Worm (Caenorhabditis elegans) whole organism, L4/young adult: ENCODE results near the gene sru-23.

ENCODE experiments used
- W03F9.2 ChIP-seq: fragments of 150-350 bp; optimal IDR thresholded peaks from 2 replicates; lab custom pipeline; 2014; ENCODE audit warnings: missing biosample characterization, missing genetic modification characterization
- dao-5 ChIP-seq: sonication (generic microtip); optimal IDR thresholded peaks from 2 replicates; lab custom pipeline; 2016; ENCODE audit warnings: missing genotype, missing genetic modification characterization, moderate library complexity, missing compliant biosample characterization
- him-1 ChIP-seq: sonication (generic microtip); optimal IDR thresholded peaks from 2 replicates; lab custom pipeline; 2016; ENCODE audit warnings: missing genotype, missing genetic modification reagents, missing genetic modification characterization, missing compliant biosample characterization

sru-23 gene

ce11 chrV:15975845-15976244 is 3.5 kb upstream of the sru-23 start, which contains the start of gene clec-232:
clec-232 (plus strand) TSS chrV:15976145.
- TF ChIP-seq dao-5 (tag; lab: Kevin White, UChicago) (no peak), him-1 (tag; lab: Kevin White, UChicago) (no peak), W03F9.2 (tag; lab: Kevin White, UChicago) (no peak)

ce11 chrV:15974836-15975235 is 2.5 kb upstream of the sru-23 start, which contains the start of gene sru-22:
sru-22 (minus strand) TSS chrV:15974936.
- TF ChIP-seq him-1 (tag; lab: Kevin White, UChicago) = no peak

ce11 chrV:15970820-15971219 is 1.6 kb downstream of the sru-23 start:
- no peak for TF ChIP-seq him-1 (tag; lab: Kevin White, UChicago)
- no peak for TF ChIP-seq W03F9.2 (tag; lab: Kevin White, UChicago)
- no peak for TF ChIP-seq dao-5 (tag; lab: Kevin White, UChicago)

ce11 chrV:15969653-15970052 is 2.7 kb downstream of the sru-23 start, which contains the start of gene F36G9.7:
F36G9.7 (minus strand) TSS chrV:15969753.
- TF ChIP-seq him-1 (tag; lab: Kevin White, UChicago) (no peak), dao-5 (tag; lab: Kevin White, UChicago) (no peak), W03F9.2 (tag; lab: Kevin White, UChicago) (no peak)

ce11 chrV:15967542-15967941 is 4.8 kb downstream of the sru-23 start, which contains the start of gene sri-1:
sri-1 (minus strand) TSS chrV:15967642.
- TF ChIP-seq dao-5 (tag; lab: Kevin White, UChicago) (no peak), him-1 (tag; lab: Kevin White, UChicago) (no peak), W03F9.2 (tag; lab: Kevin White, UChicago) (no peak)

- TF ChIP-seq W03F9.2 (tag; lab: Kevin White, UChicago) (no peak), him-1 (tag; lab: Kevin White, UChicago) (no peak), dao-5 (tag; lab: Kevin White, UChicago) (no peak)
These were observed 7.3 kb downstream of the sru-23 start, which contains the start of gene sri-2 for ce11 chrV:15965114-15965513. sri-2 (minus strand) TSS chrV:15965214.

ce11 chrV:15959456-15959855 is 12.9 kb downstream of the sru-23 start:
- TF ChIP-seq W03F9.2 (tag; lab: Kevin White, UChicago) (no peak), him-1 (tag; lab: Kevin White, UChicago) (no peak), dao-5 (tag; lab: Kevin White, UChicago) (no peak)

- TF ChIP-seq W03F9.2 (tag; lab: Kevin White, UChicago) = no peak
- no peak for TF ChIP-seq him-1 (tag; lab: Kevin White, UChicago)
- no peak for TF ChIP-seq dao-5 (tag; lab: Kevin White, UChicago)
These were observed 15.3 kb downstream of the sru-23 start, which contains the start of gene F36G9.3 for ce11 chrV:15957098-15957497. F36G9.3 (plus strand) TSS chrV:15957398.

- TF ChIP-seq W03F9.2 (tag; lab: Kevin White, UChicago) (no peak), dao-5 (tag; lab: Kevin White, UChicago) (no peak), him-1 (tag; lab: Kevin White, UChicago) (no peak)
These were observed 16.9 kb downstream of the sru-23 start, which contains the start of gene srh-186 for ce11 chrV:15955497-15955896. srh-186 (plus strand) TSS chrV:15955797.

- TF ChIP-seq him-1 (tag; lab: Kevin White, UChicago) (no peak), W03F9.2 (tag; lab: Kevin White, UChicago) (no peak), dao-5 (tag; lab: Kevin White, UChicago) (no peak)
These were observed 17.5 kb downstream of the sru-23 start, which contains the start of gene srw-57 for ce11 chrV:15954932-15955331. srw-57 (minus strand) TSS chrV:15955032.

ce11 chrV:15952762-15953161 is 19.6 kb downstream of the sru-23 start, which contains the start of gene srw-56:
srw-56 (minus strand) TSS chrV:15952862.
- TF ChIP-seq him-1 (tag; lab: Kevin White, UChicago) (no peak), dao-5 (tag; lab: Kevin White, UChicago) (no peak), W03F9.2 (tag; lab: Kevin White, UChicago) (no peak)

- TF ChIP-seq him-1 (tag; lab: Kevin White, UChicago) = no peak
- TF ChIP-seq dao-5 (tag; lab: Kevin White, UChicago) = no peak
- TF ChIP-seq W03F9.2 (tag; lab: Kevin White, UChicago) = no peak
These were observed 21.5 kb downstream of the sru-23 start, which contains the start of gene srw-59 for ce11 chrV:15950903-15951302. srw-59 (minus strand) TSS chrV:15951003.

ce11 chrV:15943125-15943524 is 29.3 kb downstream of the sru-23 start, which contains the start of gene srw-53:
srw-53 (plus strand) TSS chrV:15943425.
- TF ChIP-seq W03F9.2 (tag; lab: Kevin White, UChicago) (no peak), dao-5 (tag; lab: Kevin White, UChicago) (no peak), him-1 (tag; lab: Kevin White, UChicago) (no peak)

- TF ChIP-seq dao-5 (tag; lab: Kevin White, UChicago) = no peak
- no peak for TF ChIP-seq W03F9.2 (tag; lab: Kevin White, UChicago)
- no peak for TF ChIP-seq him-1 (tag; lab: Kevin White, UChicago)
These were observed 32.1 kb downstream of the sru-23 start, which contains the start of gene srw-55 for ce11 chrV:15940254-15940653. srw-55 (minus strand) TSS chrV:15940354.
